Fruit fly (Drosophila melanogaster) whole organism, embryonic: ENCODE results near the gene CG9389.
A peak's percentile ranks its signal among the peaks of the same experiment; 100 is the strongest.

Experiments used
- Atf3 ChIP-seq: fragments of 200-800 bp; sonication (Bioruptor generic); optimal IDR thresholded peaks from 3 replicates; lab custom pipeline; 2016; ENCODE audit warnings: missing biosample characterization, missing genetic modification characterization
- Awh ChIP-seq: fragments of 200-800 bp; sonication (Bioruptor generic); IDR thresholded peaks from 2 replicates; pipeline ENCODE4, ENCODE4 v1.3.6; 2022; ENCODE audit warnings: missing biosample characterization, missing genetic modification characterization
- Bgb ChIP-seq: fragments of 200-800 bp; sonication (Bioruptor generic); IDR thresholded peaks from 2 replicates; pipeline ENCODE4 v1.3.6; 2022; ENCODE audit warnings: missing biosample characterization, missing genetic modification characterization; ENCODE audit not compliant: partially characterized antibody
- CG10209 ChIP-seq: fragments of 200-800 bp; sonication (Bioruptor generic); optimal IDR thresholded peaks from 3 replicates; lab custom pipeline; 2017; ENCODE audit warnings: missing biosample characterization, mild to moderate bottlenecking, missing genetic modification characterization, missing genetic modification reagents
- CG11696 ChIP-seq: fragments of 200-800 bp; sonication (Bioruptor generic); IDR thresholded peaks from 2 replicates; pipeline ENCODE4 v1.3.6; 2022; ENCODE audit warnings: missing biosample characterization, missing genetic modification characterization
- CG12104 ChIP-seq: fragments of 200-800 bp; sonication (Bioruptor generic); optimal IDR thresholded peaks from 3 replicates; lab custom pipeline; 2016; ENCODE audit warnings: missing biosample characterization, missing genetic modification characterization
- CG12155 ChIP-seq: fragments of 200-800 bp; sonication (Bioruptor generic); optimal IDR thresholded peaks from 3 replicates; lab custom pipeline; 2016; ENCODE audit warnings: missing biosample characterization, missing genetic modification characterization
- CG13894 ChIP-seq: fragments of 200-800 bp; sonication (Bioruptor generic); optimal IDR thresholded peaks from 3 replicates; lab custom pipeline; 2018; ENCODE audit warnings: missing biosample characterization, mild to moderate bottlenecking, missing genetic modification characterization, moderate library complexity
- CG17385 ChIP-seq: fragments of 200-800 bp; sonication (Bioruptor generic); optimal IDR thresholded peaks from 3 replicates; lab custom pipeline; 2018; ENCODE audit warnings: missing biosample characterization, mild to moderate bottlenecking, missing genetic modification characterization
- CG18476 ChIP-seq: fragments of 200-800 bp; sonication (Bioruptor generic); optimal IDR thresholded peaks from 2 replicates; lab custom pipeline; 2016; ENCODE audit warnings: missing biosample characterization, mild to moderate bottlenecking, missing genetic modification characterization
- CG6813 ChIP-seq: fragments of 200-800 bp; sonication (Bioruptor generic); optimal IDR thresholded peaks from 2 replicates; lab custom pipeline; 2017; ENCODE audit warnings: missing biosample characterization, missing genetic modification characterization, mild to moderate bottlenecking, moderate library complexity, missing genetic modification reagents
- CG8924 ChIP-seq: fragments of 200-800 bp; optimal IDR thresholded peaks from 3 replicates; lab custom pipeline; 2019; ENCODE audit warnings: missing biosample characterization, mild to moderate bottlenecking, missing genetic modification characterization, moderate library complexity
- Camta ChIP-seq: fragments of 200-800 bp; sonication (Bioruptor generic); optimal IDR thresholded peaks from 2 replicates; lab custom pipeline; 2016; ENCODE audit warnings: missing biosample characterization, missing genetic modification characterization
- ERR ChIP-seq: fragments of 200-800 bp; sonication (Bioruptor generic); optimal IDR thresholded peaks from 2 replicates; lab custom pipeline; 2016; ENCODE audit warnings: missing biosample characterization, missing genetic modification characterization
- HLH3B ChIP-seq: fragments of 200-800 bp; sonication (Bioruptor generic); IDR thresholded peaks from 2 replicates; pipeline ENCODE4 v1.3.6; 2022; ENCODE audit warnings: missing biosample characterization, missing genetic modification characterization
- Jarid2 ChIP-seq: fragments of 200-800 bp; sonication (Bioruptor generic); optimal IDR thresholded peaks from 3 replicates; lab custom pipeline; 2017; ENCODE audit warnings: mild to moderate bottlenecking, missing biosample characterization, missing genetic modification reagents, missing genetic modification characterization
- Mrtf ChIP-seq: fragments of 200-800 bp; sonication (Bioruptor generic); IDR thresholded peaks from 3 replicates; pipeline ENCODE4 v1.3.6; 2022; ENCODE audit warnings: missing biosample characterization, missing genetic modification characterization
- Rx ChIP-seq: fragments of 200-800 bp; sonication (Bioruptor generic); IDR thresholded peaks from 2 replicates; pipeline ENCODE4 v1.3.6; 2022; ENCODE audit warnings: missing biosample characterization, missing genetic modification characterization
- YL-1 ChIP-seq: fragments of 200-800 bp; sonication (Bioruptor generic); optimal IDR thresholded peaks from 3 replicates; lab custom pipeline; 2017; ENCODE audit warnings: missing biosample characterization, mild to moderate bottlenecking, missing genetic modification characterization
- amos ChIP-seq: fragments of 200-800 bp; sonication (Bioruptor generic); IDR thresholded peaks from 2 replicates; pipeline ENCODE4 v1.3.6; 2022; ENCODE audit warnings: missing biosample characterization, missing genetic modification characterization; ENCODE audit not compliant: partially characterized antibody
- ap ChIP-seq: fragments of 200-800 bp; sonication (Bioruptor generic); IDR thresholded peaks from 2 replicates; pipeline ENCODE4 v1.3.6; 2022; ENCODE audit warnings: missing biosample characterization, missing genetic modification characterization
- ase ChIP-seq: fragments of 200-800 bp; sonication (Bioruptor generic); IDR thresholded peaks from 3 replicates; pipeline ENCODE4 v1.3.6; 2022; ENCODE audit warnings: missing biosample characterization, missing genetic modification characterization
- ato ChIP-seq: fragments of 200-800 bp; sonication (Bioruptor generic); IDR thresholded peaks from 2 replicates; pipeline ENCODE4 v1.3.6; 2022; ENCODE audit warnings: missing biosample characterization, missing genetic modification characterization; ENCODE audit not compliant: partially characterized antibody
- az2 ChIP-seq: fragments of 200-800 bp; sonication (Bioruptor generic); optimal IDR thresholded peaks from 3 replicates; lab custom pipeline; 2016; ENCODE audit warnings: missing biosample characterization, missing genetic modification characterization
- bbx ChIP-seq: fragments of 200-800 bp; sonication (Bioruptor generic); IDR thresholded peaks from 2 replicates; pipeline ENCODE4 v1.3.6; 2022; ENCODE audit warnings: missing biosample characterization, missing genetic modification characterization; ENCODE audit not compliant: partially characterized antibody
- chn ChIP-seq: fragments of 200-800 bp; sonication (Bioruptor generic); optimal IDR thresholded peaks from 2 replicates; lab custom pipeline; 2016; ENCODE audit warnings: missing biosample characterization, missing genetic modification characterization
- dmrt99B ChIP-seq: fragments of 200-800 bp; sonication (Bioruptor generic); optimal IDR thresholded peaks from 2 replicates; lab custom pipeline; 2018; ENCODE audit warnings: missing biosample characterization, mild to moderate bottlenecking, missing genetic modification characterization, moderate library complexity
- ewg ChIP-seq: fragments of 200-800 bp; sonication (Bioruptor generic); optimal IDR thresholded peaks from 3 replicates; lab custom pipeline; 2017; ENCODE audit warnings: mild to moderate bottlenecking, missing biosample characterization, missing genetic modification reagents, missing genetic modification characterization
- gce ChIP-seq: fragments of 200-800 bp; sonication (Bioruptor generic); IDR thresholded peaks from 3 replicates; pipeline ENCODE4 v1.3.6; 2022; ENCODE audit warnings: missing biosample characterization, missing genetic modification characterization
- gcm ChIP-seq: fragments of 200-800 bp; sonication (Bioruptor generic); optimal IDR thresholded peaks from 2 replicates; lab custom pipeline; 2019; ENCODE audit warnings: missing biosample characterization, mild to moderate bottlenecking, missing genetic modification characterization, moderate library complexity
- gem ChIP-seq: fragments of 200-800 bp; sonication (Bioruptor generic); optimal IDR thresholded peaks from 2 replicates; lab custom pipeline; 2019; ENCODE audit warnings: missing biosample characterization, mild to moderate bottlenecking, missing genetic modification characterization, moderate library complexity
- grau ChIP-seq: fragments of 200-800 bp; optimal IDR thresholded peaks from 3 replicates; lab custom pipeline; 2019; ENCODE audit warnings: missing biosample characterization, mild to moderate bottlenecking, missing genetic modification characterization, moderate library complexity
- gsb ChIP-seq: fragments of 200-800 bp; sonication (Bioruptor generic); IDR thresholded peaks from 2 replicates; pipeline ENCODE4 v1.3.6; 2022; ENCODE audit warnings: missing biosample characterization, missing genetic modification characterization
- gsb-n ChIP-seq: fragments of 200-800 bp; sonication (Bioruptor generic); optimal IDR thresholded peaks from 3 replicates; lab custom pipeline; 2018; ENCODE audit warnings: missing biosample characterization, mild to moderate bottlenecking, missing genetic modification characterization
- lov ChIP-seq, 2 experiments: fragments of 200-800 bp in 1 of 2; fragments of >200 bp in 1 of 2; sonication (Bioruptor generic) in 1 of 2; IDR thresholded peaks in 1 of 2; optimal IDR thresholded peaks in 1 of 2; 2 replicates in 1 of 2; 3 replicates in 1 of 2; pipeline versions ENCODE4 v1.3.6 to Lab custom; 2017 to 2022; ENCODE audit warnings: missing biosample characterization in 1 of 2, missing genetic modification characterization in 1 of 2
- luna ChIP-seq: fragments of 200-800 bp; sonication (Bioruptor generic); optimal IDR thresholded peaks from 2 replicates; lab custom pipeline; 2016; ENCODE audit warnings: missing biosample characterization, missing genetic modification characterization
- nerfin-2 ChIP-seq: fragments of 200-800 bp; sonication (Bioruptor generic); IDR thresholded peaks from 2 replicates; pipeline ENCODE4 v1.3.6; 2022; ENCODE audit warnings: missing biosample characterization, missing genetic modification characterization; ENCODE audit not compliant: partially characterized antibody
- onecut ChIP-seq: fragments of 200-800 bp; sonication (Bioruptor generic); IDR thresholded peaks from 2 replicates; pipeline ENCODE4 v1.3.6; 2022; ENCODE audit warnings: missing biosample characterization, missing genetic modification characterization
- pan ChIP-seq, 4 experiments: fragments of >200 bp in 3 of 4; fragments of 200-800 bp in 1 of 4; sonication (Bioruptor generic) in 1 of 4; optimal IDR thresholded peaks in 3 of 4; IDR thresholded peaks in 1 of 4; 2 replicates each; pipeline versions ENCODE4 v1.3.6 to Lab custom; 2017 to 2022; ENCODE audit warnings: missing biosample characterization in 2 of 4, missing genetic modification characterization in 2 of 4, mixed read lengths in 1 of 4
- pita ChIP-seq: fragments of 200-800 bp; sonication (Bioruptor generic); optimal IDR thresholded peaks from 2 replicates; lab custom pipeline; 2017; ENCODE audit warnings: missing biosample characterization, mild to moderate bottlenecking, missing genetic modification characterization
- prd ChIP-seq, 3 experiments: fragments of >200 bp in 2 of 3; fragments of 200-800 bp in 1 of 3; sonication (Bioruptor generic) in 1 of 3; optimal IDR thresholded peaks in 2 of 3; IDR thresholded peaks in 1 of 3; 2 replicates in 2 of 3; 3 replicates in 1 of 3; pipeline versions ENCODE4 v1.3.6 to Lab custom; 2017 to 2022; ENCODE audit warnings: missing biosample characterization in 1 of 3, missing genetic modification characterization in 1 of 3
- pum ChIP-seq: fragments of 200-800 bp; sonication (Bioruptor generic); optimal IDR thresholded peaks from 2 replicates; lab custom pipeline; 2016; ENCODE audit warnings: missing biosample characterization, missing genetic modification characterization
- salm ChIP-seq: fragments of 200-800 bp; sonication (Bioruptor generic); optimal IDR thresholded peaks from 2 replicates; lab custom pipeline; 2018; ENCODE audit warnings: missing biosample characterization, mild to moderate bottlenecking, missing genetic modification characterization
- schlank ChIP-seq: fragments of 200-800 bp; sonication (Bioruptor generic); optimal IDR thresholded peaks from 2 replicates; lab custom pipeline; 2018; ENCODE audit warnings: missing biosample characterization, mild to moderate bottlenecking, missing genetic modification characterization
- sens ChIP-seq: fragments of 200-800 bp; sonication (Bioruptor generic); peaks from one replicate; lab custom pipeline; 2016; ENCODE audit warnings: missing biosample characterization, missing genetic modification characterization
- slou ChIP-seq: fragments of 200-800 bp; sonication (Bioruptor generic); optimal IDR thresholded peaks from 3 replicates; lab custom pipeline; 2016; ENCODE audit warnings: missing biosample characterization, missing genetic modification characterization
- sqz ChIP-seq: fragments of 200-800 bp; sonication (Bioruptor generic); optimal IDR thresholded peaks from 3 replicates; lab custom pipeline; 2018; ENCODE audit warnings: missing biosample characterization, mild to moderate bottlenecking, missing genetic modification characterization
- vvl ChIP-seq: fragments of 200-800 bp; sonication (Bioruptor generic); IDR thresholded peaks from 2 replicates; pipeline ENCODE4 v1.3.6; 2022; ENCODE audit warnings: missing biosample characterization, missing genetic modification characterization
- zen ChIP-seq: fragments of 200-800 bp; sonication (Bioruptor generic); optimal IDR thresholded peaks from 3 replicates; lab custom pipeline; 2018; ENCODE audit warnings: missing biosample characterization, mild to moderate bottlenecking, missing genetic modification characterization, moderate library complexity

The CG9389 gene

DNA sequence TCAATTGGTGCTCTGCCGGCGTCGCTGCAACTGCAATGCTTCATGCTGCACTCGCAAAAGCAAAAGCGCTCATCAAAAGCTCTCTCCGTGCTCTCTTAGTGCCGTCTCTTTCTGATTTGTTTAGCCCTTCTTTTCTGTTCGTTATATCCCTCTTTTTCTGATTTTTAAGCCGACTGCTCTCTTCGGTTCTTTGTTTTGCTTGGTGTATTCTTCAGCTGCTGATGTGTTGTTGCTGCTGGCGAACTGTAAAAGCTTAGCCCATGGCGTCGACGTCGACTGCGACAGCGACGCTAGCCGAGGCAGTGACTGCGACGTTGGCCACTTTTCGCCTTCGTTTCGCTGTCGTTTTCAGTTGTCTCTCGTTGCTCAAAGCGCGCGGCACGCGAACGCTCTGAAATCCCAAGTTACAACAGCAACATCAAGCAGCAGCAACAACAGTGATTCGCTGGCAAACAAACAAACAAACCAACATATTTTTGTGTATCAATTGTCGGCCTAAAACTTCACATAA lies 30.3 kb downstream of the CG9389 start (continued):
- TF ChIP-seq bbx (GFP tag; lab: Robert Waterston, UW) (peak; percentile 55; the same call in 1 of the 2 replicates), ato (GFP tag; lab: Robert Waterston, UW) (no peak), Bgb (peak; percentile 52; the same call in 1 of the 2 replicates), YL-1 (no peak), Awh (GFP tag; lab: Robert Waterston, UW) (peak; percentile 36; the same call in 1 of the 2 replicates), gsb-n (tag; lab: Kevin White, UChicago) (no peak), Mrtf (GFP tag; lab: Robert Waterston, UW) (no peak), schlank (tag; lab: Kevin White, UChicago) (no peak), pum (GFP tag; lab: Kevin White, UChicago) (no peak), ewg (GFP tag; lab: Kevin White, UChicago) (no peak), ase (GFP tag; lab: Robert Waterston, UW) (no peak), Rx (GFP tag; lab: Robert Waterston, UW) (no peak), zen (tag; lab: Kevin White, UChicago) (no peak), CG12155 (no peak), grau (tag; lab: Kevin White, UChicago) (no peak), CG11696 (no peak), CG17385 (GFP tag; lab: Kevin White, UChicago) (peak; percentile 30), Jarid2 (GFP tag; lab: Kevin White, UChicago) (peak; percentile 98), CG6813 (GFP tag; lab: Kevin White, UChicago) (peak; percentile 20), chn (no peak), CG10209 (GFP tag; lab: Kevin White, UChicago) (no peak), ERR (GFP tag; lab: Kevin White, UChicago) (no peak), sens (GFP tag; lab: Kevin White, UChicago) (peak; percentile 64), dmrt99B (tag; lab: Kevin White, UChicago) (peak; percentile 38), gsb (GFP tag; lab: Robert Waterston, UW) (no peak), HLH3B (GFP tag; lab: Robert Waterston, UW) (peak; percentile 32; the same call in 1 of the 2 replicates), az2 (GFP tag; lab: Kevin White, UChicago) (no peak), sqz (GFP tag; lab: Kevin White, UChicago) (no peak), lov (optimal IDR thresholded peaks at IDR 0.05; lab: Kevin White, UChicago) (no peak), lov (GFP tag; IDR thresholded peaks at IDR 0.05; lab: Robert Waterston, UW) (no peak), salm (tag; lab: Kevin White, UChicago) (no peak), onecut (GFP tag; lab: Robert Waterston, UW) (no peak), amos (GFP tag; lab: Robert Waterston, UW) (no peak; the same call in 1 of the 2 replicates), luna (GFP tag; lab: Kevin White, UChicago) (no peak), prd (optimal IDR thresholded peaks at IDR 0.05; lab: Kevin White, UChicago) (no peak), prd (GFP tag; IDR thresholded peaks at IDR 0.05; lab: Robert Waterston, UW) (no peak), nerfin-2 (GFP tag; lab: Robert Waterston, UW) (0 out of 2 replicates have a peak, but pooled peaks have one; percentile 48), slou (GFP tag; lab: Kevin White, UChicago) (no peak), CG12104 (no peak), ap (GFP tag; lab: Robert Waterston, UW) (no peak), CG8924 (tag; lab: Kevin White, UChicago) (no peak), pita (GFP tag; lab: Kevin White, UChicago) (no peak), Atf3 (no peak), Camta (GFP tag; lab: Kevin White, UChicago) (no peak), gem (tag; lab: Kevin White, UChicago) (no peak), vvl (GFP tag; lab: Robert Waterston, UW) (peak; percentile 44), CG18476 (no peak), gcm (no peak), pan (optimal IDR thresholded peaks at IDR 0.05; lab: Kevin White, UChicago) (no peak), pan (GFP tag; optimal IDR thresholded peaks at IDR 0.05 in 1 of 2, IDR thresholded peaks at IDR 0.05 in 1 of 2) (no peak), CG13894 (tag; lab: Kevin White, UChicago) (no peak), gce (GFP tag; lab: Robert Waterston, UW) (no peak)
